Worm (Caenorhabditis elegans): ENCODE results near the gene Y54E2A.4.

ce11 chrII:14792470-14792869 is 38.0 kb downstream of the Y54E2A.4 start:
- TF ChIP-seq snpc-4 (GFP tag; optimal IDR thresholded peaks at IDR 0.05) (no peak), snpc-4 (tag; optimal IDR thresholded peaks at IDR 0.05) (no peak), ceh-100 (GFP tag; IDR thresholded peaks at IDR 0.05) (no peak), F23B12.7 (tag; optimal IDR thresholded peaks at IDR 0.05; ENCODE audit: insufficient read depth) (no peak), snpc-1.3 (tag; optimal IDR thresholded peaks at IDR 0.05; ENCODE audit: insufficient read depth) (no peak)
